Worm (Caenorhabditis elegans) whole organism, L2 larva: ENCODE results near the gene hlb-1.

Experiments used
- egl-27 ChIP-seq: sonication (generic microtip); optimal IDR thresholded peaks from 3 replicates; lab custom pipeline; 2017; ENCODE audit warnings: missing biosample characterization, missing genetic modification reagents, missing genetic modification characterization
- lsy-2 ChIP-seq, 2 experiments: fragments of 150-350 bp in 1 of 2; sonication (generic microtip) in 1 of 2; optimal IDR thresholded peaks; 2 replicates each; lab custom pipeline; 2014 to 2017; ENCODE audit warnings: missing biosample characterization in 2 of 2, missing genetic modification characterization in 2 of 2
- snpc-4 ChIP-seq: fragments of 150-350 bp; optimal IDR thresholded peaks from 2 replicates; lab custom pipeline; 2014; ENCODE audit warnings: missing biosample characterization, missing genetic modification characterization
- unc-62 ChIP-seq: fragments of 150-350 bp; optimal IDR thresholded peaks from 2 replicates; lab custom pipeline; 2014; ENCODE audit warnings: missing biosample characterization, missing genetic modification reagents, missing genetic modification characterization

- no peak for TF ChIP-seq snpc-4 (tag; lab: Kevin White, UChicago)
- TF ChIP-seq unc-62 (GFP tag; lab: Kevin White, UChicago) = no peak
- peak in 1 of 2 experiments; percentile 65 for TF ChIP-seq lsy-2 (tag; optimal IDR thresholded peaks at IDR 0.05; lab: Kevin White, UChicago)
- TF ChIP-seq egl-27 (tag; lab: Kevin White, UChicago) = peak; percentile 61
These were observed 34.7 kb upstream of the hlb-1 start, which contains the start of gene ekl-5 for ce11 chrX:13917121-13917755.
